Worm (Caenorhabditis elegans) whole organism, L4 larva: ENCODE data around the gene C07D8.6.
A peak's percentile ranks its signal among the peaks of the same experiment; 100 is the strongest.

Experiments used
- F26F4.8 ChIP-seq: fragments of 200-800 bp; sonication (Bioruptor generic); conservative IDR thresholded peaks from 2 replicates; pipeline ENCODE4 v1.3.6; 2022; ENCODE audit warnings: missing genetic modification characterization, missing compliant biosample characterization
- F49E8.2 ChIP-seq: sonication (generic microtip); optimal IDR thresholded peaks from 2 replicates; lab custom pipeline; 2016; ENCODE audit warnings: missing compliant biosample characterization, mild to moderate bottlenecking, missing genetic modification characterization, borderline replicate concordance
- T20F7.1 ChIP-seq: fragments of 200-800 bp; sonication (Bioruptor generic); optimal IDR thresholded peaks from 2 replicates; lab custom pipeline; 2018; ENCODE audit warnings: mild to moderate bottlenecking, missing genetic modification characterization, missing compliant biosample characterization
- T26A8.4 ChIP-seq: fragments of 200-800 bp; sonication (Bioruptor generic); IDR thresholded peaks from 2 replicates; pipeline ENCODE4 v1.3.6; 2022; ENCODE audit warnings: missing genetic modification characterization, missing compliant biosample characterization
- Y105C5A.15 ChIP-seq: fragments of 200-800 bp; sonication (Bioruptor generic); IDR thresholded peaks from 2 replicates; pipeline ENCODE4 v1.3.6; 2022; ENCODE audit warnings: missing genetic modification characterization, missing compliant biosample characterization
- ama-1 ChIP-seq: fragments of 150-350 bp; optimal IDR thresholded peaks from 2 replicates; lab custom pipeline; 2014; ENCODE audit warnings: inconsistent platforms, mixed read lengths
- ceh-20 ChIP-seq: fragments of 200-800 bp; sonication (Bioruptor generic); IDR thresholded peaks from 2 replicates; pipeline ENCODE4 v1.3.6; 2022; ENCODE audit warnings: missing genetic modification reagents, missing genetic modification characterization, missing compliant biosample characterization
- ceh-82 ChIP-seq: sonication (generic microtip); optimal IDR thresholded peaks from 2 replicates; lab custom pipeline; 2017; ENCODE audit warnings: missing biosample characterization, missing genetic modification characterization
- cey-2 ChIP-seq: sonication (generic microtip); optimal IDR thresholded peaks from 3 replicates; lab custom pipeline; 2017; ENCODE audit warnings: missing genetic modification characterization, mild to moderate bottlenecking, missing compliant biosample characterization, antibody characterized with exemption, borderline replicate concordance; ENCODE audit not compliant: insufficient read depth
- daf-12 ChIP-seq: fragments of 150-350 bp; optimal IDR thresholded peaks from 2 replicates; lab custom pipeline; 2014; ENCODE audit warnings: missing biosample characterization, missing genetic modification reagents, missing genetic modification characterization
- daf-16 ChIP-seq, 3 experiments: sonication (generic microtip); optimal IDR thresholded peaks; 2 replicates each; lab custom pipeline; 2016 to 2017; ENCODE audit warnings: missing genetic modification characterization in 3 of 3, missing genetic modification reagents in 3 of 3, mild to moderate bottlenecking in 2 of 3, missing compliant biosample characterization in 2 of 3, missing biosample characterization in 1 of 3, moderate library complexity in 1 of 3
- dmd-6 ChIP-seq: fragments of 200-800 bp; sonication (Bioruptor generic); IDR thresholded peaks from 2 replicates; pipeline ENCODE4 v1.3.6; 2022; ENCODE audit warnings: missing genetic modification reagents, missing genetic modification characterization, missing compliant biosample characterization
- dmd-9 ChIP-seq: fragments of 200-800 bp; sonication (Bioruptor generic); IDR thresholded peaks from 2 replicates; pipeline ENCODE4 v1.3.6; 2022; ENCODE audit warnings: missing genetic modification reagents, missing genetic modification characterization, missing compliant biosample characterization
- duxl-1 ChIP-seq: sonication (generic microtip); optimal IDR thresholded peaks from 2 replicates; lab custom pipeline; 2016; ENCODE audit warnings: mild to moderate bottlenecking, missing genetic modification characterization, moderate library complexity, missing compliant biosample characterization; ENCODE audit not compliant: poor library complexity
- dve-1 ChIP-seq: sonication (generic microtip); optimal IDR thresholded peaks from 2 replicates; lab custom pipeline; 2017; ENCODE audit warnings: antibody characterized with exemption, mild to moderate bottlenecking, missing genetic modification characterization, missing compliant biosample characterization; ENCODE audit not compliant: insufficient read depth
- egl-27 ChIP-seq: sonication (generic microtip); optimal IDR thresholded peaks from 3 replicates; lab custom pipeline; 2017; ENCODE audit warnings: missing biosample characterization, missing genetic modification reagents, missing genetic modification characterization
- gei-8 ChIP-seq: fragments of 200-800 bp; sonication (Bioruptor generic); optimal IDR thresholded peaks from 2 replicates; lab custom pipeline; 2018; ENCODE audit warnings: mild to moderate bottlenecking, missing genetic modification characterization, missing compliant biosample characterization
- hlh-11 ChIP-seq: fragments of 200-800 bp; sonication (Bioruptor generic); optimal IDR thresholded peaks from 2 replicates; lab custom pipeline; 2018; ENCODE audit warnings: mild to moderate bottlenecking, missing genetic modification characterization, missing compliant biosample characterization
- jun-1 ChIP-seq: fragments of 150-350 bp; optimal IDR thresholded peaks from 2 replicates; lab custom pipeline; 2014; ENCODE audit warnings: missing biosample characterization, missing genetic modification reagents, missing genetic modification characterization
- lin-1 ChIP-seq: fragments of 200-800 bp; sonication (Bioruptor generic); IDR thresholded peaks from 2 replicates; pipeline ENCODE4 v1.3.6; 2022; ENCODE audit warnings: missing genetic modification reagents, missing genetic modification characterization, missing compliant biosample characterization
- lin-13 ChIP-seq: fragments of 150-350 bp; optimal IDR thresholded peaks from 2 replicates; lab custom pipeline; 2014; ENCODE audit warnings: missing biosample characterization, missing genetic modification reagents, missing genetic modification characterization
- madf-9 ChIP-seq: fragments of 200-800 bp; sonication (Bioruptor generic); conservative IDR thresholded peaks from 2 replicates; pipeline ENCODE4 v1.3.6; 2022; ENCODE audit warnings: missing genetic modification reagents, missing genetic modification characterization, missing compliant biosample characterization
- mdt-29 ChIP-seq: fragments of 200-800 bp; sonication (Bioruptor generic); IDR thresholded peaks from 2 replicates; pipeline ENCODE4 v1.3.6; 2022; ENCODE audit warnings: missing genetic modification reagents, missing genetic modification characterization, missing compliant biosample characterization
- mes-2 ChIP-seq: sonication (generic microtip); optimal IDR thresholded peaks from 2 replicates; lab custom pipeline; 2016; ENCODE audit warnings: missing genotype, mild to moderate bottlenecking, missing genetic modification characterization, missing compliant biosample characterization; ENCODE audit not compliant: poor library complexity, severe bottlenecking
- mxl-2 ChIP-seq: fragments of 200-800 bp; sonication (Bioruptor generic); conservative IDR thresholded peaks from 2 replicates; pipeline ENCODE4 v1.3.6; 2022; ENCODE audit warnings: missing genetic modification reagents, missing genetic modification characterization, missing compliant biosample characterization
- mxl-3 ChIP-seq: fragments of 200-800 bp; sonication (Bioruptor generic); optimal IDR thresholded peaks from 2 replicates; lab custom pipeline; 2018; ENCODE audit warnings: mild to moderate bottlenecking, missing genetic modification characterization, missing compliant biosample characterization
- nhr-10 ChIP-seq: fragments of 150-350 bp; optimal IDR thresholded peaks from 2 replicates; lab custom pipeline; 2014; ENCODE audit warnings: missing biosample characterization, missing genetic modification characterization
- nhr-102 ChIP-seq: sonication (generic microtip); optimal IDR thresholded peaks from 2 replicates; lab custom pipeline; 2016; ENCODE audit warnings: mild to moderate bottlenecking, missing genetic modification characterization, moderate library complexity, missing compliant biosample characterization
- nhr-11 ChIP-seq: fragments of 150-350 bp; optimal IDR thresholded peaks from 2 replicates; lab custom pipeline; 2014; ENCODE audit warnings: missing biosample characterization, missing genetic modification characterization
- nhr-28 ChIP-seq: fragments of 150-350 bp; optimal IDR thresholded peaks from 2 replicates; lab custom pipeline; 2014; ENCODE audit warnings: missing biosample characterization, missing genetic modification characterization
- nhr-41 ChIP-seq: fragments of 200-800 bp; sonication (Bioruptor generic); IDR thresholded peaks from 2 replicates; pipeline ENCODE4 v1.3.6; 2022; ENCODE audit warnings: missing genetic modification reagents, missing genetic modification characterization, missing compliant biosample characterization
- nhr-6 ChIP-seq: fragments of 150-350 bp; optimal IDR thresholded peaks from 2 replicates; lab custom pipeline; 2014; ENCODE audit warnings: missing biosample characterization, missing genetic modification characterization
- nhr-77 ChIP-seq: fragments of 150-350 bp; optimal IDR thresholded peaks from 2 replicates; lab custom pipeline; 2014; ENCODE audit warnings: missing biosample characterization, missing genetic modification characterization
- pha-4 ChIP-seq, 2 experiments: fragments of 150-350 bp in 1 of 2; fragments of 200-800 bp in 1 of 2; sonication (Bioruptor generic) in 1 of 2; IDR thresholded peaks in 1 of 2; optimal IDR thresholded peaks in 1 of 2; 2 replicates each; pipeline versions ENCODE4 v1.3.6 to Lab custom; 2014 to 2022; ENCODE audit warnings: missing genetic modification characterization in 2 of 2, missing genetic modification reagents in 2 of 2, missing biosample characterization in 1 of 2, missing compliant biosample characterization in 1 of 2
- pqm-1 ChIP-seq: sonication (generic microtip); optimal IDR thresholded peaks from 2 replicates; lab custom pipeline; 2017; ENCODE audit warnings: missing biosample characterization, missing genetic modification characterization
- saeg-2 ChIP-seq: fragments of 200-800 bp; sonication (Bioruptor generic); IDR thresholded peaks from 2 replicates; pipeline ENCODE4 v1.3.6; 2022; ENCODE audit warnings: missing genetic modification reagents, missing genetic modification characterization, missing compliant biosample characterization
- unc-39 ChIP-seq: sonication (generic microtip); optimal IDR thresholded peaks from 2 replicates; lab custom pipeline; 2017; ENCODE audit warnings: missing biosample characterization, missing genetic modification characterization
- unc-62 ChIP-seq, 3 experiments: fragments of 150-350 bp in 1 of 3; sonication (generic microtip); optimal IDR thresholded peaks in 2 of 3; peaks in 1 of 3; 1 replicate in 1 of 3; 2 replicates in 2 of 3; lab custom pipeline; 2014 to 2017; ENCODE audit warnings: missing biosample characterization in 3 of 3, missing genetic modification characterization in 3 of 3, missing genetic modification reagents in 3 of 3, missing genotype in 1 of 3
- zag-1 ChIP-seq: fragments of 150-350 bp; optimal IDR thresholded peaks from 2 replicates; lab custom pipeline; 2014; ENCODE audit warnings: missing biosample characterization, missing genetic modification characterization
- zfp-3 ChIP-seq: fragments of 200-800 bp; sonication (Bioruptor generic); conservative IDR thresholded peaks from 2 replicates; pipeline ENCODE4 v1.3.6; 2022; ENCODE audit warnings: missing genetic modification reagents, missing genetic modification characterization, missing compliant biosample characterization

C07D8.6 gene

DNA sequence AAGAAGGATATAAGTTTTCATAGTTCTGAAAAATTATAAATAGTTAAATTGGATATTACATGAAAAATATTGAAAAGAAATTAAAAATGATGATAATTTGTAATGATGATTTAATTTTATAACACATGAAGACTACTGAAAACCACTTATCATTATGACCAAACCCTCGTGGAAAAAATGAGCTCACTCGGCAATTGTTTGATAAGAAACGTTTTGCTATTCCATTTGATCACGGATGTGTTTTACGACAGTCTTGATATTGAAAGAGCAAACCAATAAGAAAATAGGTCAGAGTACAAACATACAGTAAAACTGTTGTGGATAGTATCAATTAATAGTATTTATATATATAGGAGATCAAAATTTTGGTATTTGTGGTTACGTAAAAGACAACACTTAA lies 26.0 kb upstream of the C07D8.6 start, which contains the start of gene spp-3 (continued):
- TF ChIP-seq nhr-77 (tag; lab: Kevin White, UChicago) = peak; percentile 39

DNA sequence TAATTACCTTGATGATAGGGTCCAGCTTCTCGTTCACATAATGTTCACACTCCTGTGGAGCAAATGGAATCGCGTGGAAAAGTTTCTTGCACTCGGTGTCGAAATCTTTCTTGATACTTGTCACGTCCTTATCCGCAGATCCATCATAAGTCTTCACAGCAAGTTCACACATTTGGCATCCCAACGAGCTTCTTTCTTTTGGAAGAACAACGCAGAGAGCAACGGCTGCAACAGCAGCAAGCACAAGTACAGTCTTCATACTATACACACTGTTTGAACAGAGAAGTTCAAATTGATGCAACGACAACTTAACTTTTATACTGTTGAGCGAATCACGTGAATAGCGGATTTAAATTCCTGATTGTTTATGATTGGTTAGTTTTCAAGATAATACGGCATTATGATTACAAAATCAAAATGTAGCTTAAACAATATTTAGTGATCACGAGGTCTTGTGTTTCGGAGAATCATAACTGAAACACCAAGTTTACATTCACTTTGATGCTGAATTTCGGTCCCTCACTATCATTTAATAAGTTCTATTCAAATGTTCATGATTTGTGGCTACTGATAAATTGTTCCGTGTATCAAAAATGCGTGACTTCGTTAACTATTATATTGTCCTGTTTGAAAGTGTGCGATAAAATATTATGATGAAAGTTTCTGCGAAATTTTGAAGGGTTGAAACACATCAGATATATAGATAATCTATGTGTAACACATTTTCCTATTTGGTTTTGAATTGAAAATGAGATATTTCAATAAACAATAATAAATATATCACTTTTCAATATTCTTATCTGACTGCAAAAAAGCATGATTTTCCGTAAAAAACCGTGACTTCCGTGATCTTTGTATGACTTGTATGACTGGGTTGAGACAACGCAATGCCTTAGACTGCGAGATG lies 24.6 kb upstream of the C07D8.6 start, which contains the start of the genes spp-2 and spp-6:
spp-2 (minus strand) TSS at position 334 of the 907 bp plus-strand sequence.
spp-6 (plus strand) TSS at position 857 of the 907 bp plus-strand sequence.
- no peak for TF ChIP-seq mxl-3 (GFP tag; lab: Kevin White, UChicago)
- TF ChIP-seq saeg-2 = peak; percentile 75; the same call in 1 of the 2 replicates
- TF ChIP-seq daf-16 (GFP tag; optimal IDR thresholded peaks at IDR 0.05; lab: Kevin White, UChicago) = no peak
- TF ChIP-seq daf-16 (tag; optimal IDR thresholded peaks at IDR 0.05; lab: Kevin White, UChicago) = peak; percentile 89
- TF ChIP-seq ceh-82 = no peak
- TF ChIP-seq jun-1 (tag; lab: Kevin White, UChicago) = no peak
- TF ChIP-seq T26A8.4 (GFP tag; lab: Robert Waterston, UW) = peak; percentile 63; the same call in 1 of the 2 replicates
- TF ChIP-seq unc-39 = no peak
- peak; percentile 7 for TF ChIP-seq ama-1
- TF ChIP-seq nhr-102 (tag; lab: Kevin White, UChicago) = peak; percentile 10
- no peak for TF ChIP-seq madf-9 (GFP tag; lab: Robert Waterston, UW)
- TF ChIP-seq nhr-77 (tag; lab: Kevin White, UChicago) = peak; percentile 0
- TF ChIP-seq nhr-6 (tag; lab: Kevin White, UChicago) = peak; percentile 53
- TF ChIP-seq lin-1 (GFP tag; lab: Robert Waterston, UW) = no peak
- no peak for TF ChIP-seq zag-1 (tag; lab: Kevin White, UChicago)
- peak; percentile 38 for TF ChIP-seq nhr-28 (tag; lab: Kevin White, UChicago)
- TF ChIP-seq dve-1 (tag; lab: Kevin White, UChicago) = peak; percentile 86
- peak; percentile 76 for TF ChIP-seq dmd-6
- TF ChIP-seq mes-2 (tag; lab: Kevin White, UChicago) = peak; percentile 29
- peak; percentile 12 for TF ChIP-seq nhr-10
- no peak for TF ChIP-seq duxl-1 (tag; lab: Kevin White, UChicago)
- no peak for TF ChIP-seq dmd-9 (GFP tag; lab: Robert Waterston, UW)
- TF ChIP-seq pha-4 (GFP tag; IDR thresholded peaks at IDR 0.05; lab: Robert Waterston, UW) = peak; percentile 16; the same call in 1 of the 2 replicates
- no peak for TF ChIP-seq pha-4 (tag; optimal IDR thresholded peaks at IDR 0.05; lab: Kevin White, UChicago)
- TF ChIP-seq zfp-3 (GFP tag; lab: Robert Waterston, UW) = no peak
- peak; percentile 96 for TF ChIP-seq pqm-1
- peak; percentile 55; the same call in 1 of the 2 replicates for TF ChIP-seq ceh-20
- TF ChIP-seq cey-2 (tag; lab: Kevin White, UChicago) = no peak
- TF ChIP-seq nhr-41 = no peak
- TF ChIP-seq daf-12 (tag; lab: Kevin White, UChicago) = no peak
- TF ChIP-seq T20F7.1 = no peak
- no peak for TF ChIP-seq nhr-11 (tag; lab: Kevin White, UChicago)
- TF ChIP-seq mxl-2 (GFP tag; lab: Robert Waterston, UW) = no peak
- TF ChIP-seq F49E8.2 (tag; lab: Kevin White, UChicago) = no peak
- TF ChIP-seq lin-13 (GFP tag; lab: Kevin White, UChicago) = no peak
- peak; percentile 21; the same call in 1 of the 2 replicates for TF ChIP-seq mdt-29 (GFP tag; lab: Robert Waterston, UW)
- TF ChIP-seq Y105C5A.15 (GFP tag; lab: Robert Waterston, UW) = no peak
- peak; percentile 65 for TF ChIP-seq hlh-11
- no peak for TF ChIP-seq gei-8 (GFP tag; lab: Kevin White, UChicago)
- no peak for TF ChIP-seq F26F4.8
- TF ChIP-seq egl-27 (tag; lab: Kevin White, UChicago) = no peak
- peak in 1 of 2 experiments; percentile 88 for TF ChIP-seq unc-62 (GFP tag; optimal IDR thresholded peaks at IDR 0.05 in 1 of 2; lab: Kevin White, UChicago)
- TF ChIP-seq unc-62 (tag; optimal IDR thresholded peaks at IDR 0.05; lab: Kevin White, UChicago) = no peak
